Fruit fly (Drosophila melanogaster) whole organism, prepupa: ENCODE measurements around the gene CG43153.

Source experiments
- Ets21C ChIP-seq: fragments of 200-800 bp; sonication (Bioruptor generic); optimal IDR thresholded peaks from 3 replicates; lab custom pipeline; 2016; ENCODE audit warnings: missing biosample characterization, missing genetic modification characterization
- dsx ChIP-seq: fragments of 200-800 bp; optimal IDR thresholded peaks from 3 replicates; lab custom pipeline; 2019; ENCODE audit warnings: missing biosample characterization, mild to moderate bottlenecking, missing genetic modification characterization, moderate library complexity; ENCODE audit not compliant: poor library complexity, severe bottlenecking
- spab ChIP-seq: fragments of 200-800 bp; sonication (Bioruptor generic); optimal IDR thresholded peaks from 2 replicates; lab custom pipeline; 2017; ENCODE audit warnings: missing biosample characterization, mild to moderate bottlenecking, missing genetic modification characterization, missing genetic modification reagents

DNA sequence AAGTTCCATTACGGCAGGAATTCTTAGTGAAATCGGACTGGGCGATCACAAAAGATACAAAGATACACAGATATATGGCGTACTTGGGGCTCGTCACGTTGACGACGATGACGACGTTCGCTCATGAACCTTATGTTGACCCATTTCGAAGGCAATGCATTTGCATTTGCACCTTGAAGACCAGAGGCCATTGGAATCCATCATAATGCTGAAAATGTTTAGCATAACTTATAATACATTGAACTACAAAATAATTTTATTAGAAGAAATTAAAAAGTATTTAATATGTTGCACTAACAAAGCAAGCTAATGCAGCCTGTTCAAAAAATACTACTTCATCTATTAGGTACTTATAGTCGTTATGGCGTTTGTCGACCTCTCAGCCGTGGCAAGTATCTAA, 8.9 kb upstream of the CG43153 start, which contains the start of gene CG34162:
- TF ChIP-seq spab (GFP tag; lab: Kevin White, UChicago) (no peak), dsx (no peak), Ets21C (GFP tag; lab: Kevin White, UChicago) (no peak)
